Worm (Caenorhabditis elegans): Measurements from ENCODE around the gene sdz-13.

The sdz-13 gene

ce11 chrIV:10867370-10868146, 11.9 kb downstream of the sdz-13 start:
- TF ChIP-seq F52B5.7 (tag; optimal IDR thresholded peaks at IDR 0.05), result no peak
- no peak for TF ChIP-seq D2030.7 (GFP tag; IDR thresholded peaks at IDR 0.05)

ce11 chrIV:10864031-10864430, 15.4 kb downstream of the sdz-13 start, which contains the start of gene nish-1:
Gene nish-1, plus strand, starts transcription at chrIV:10864331.
- TF ChIP-seq sdz-38 (tag; optimal IDR thresholded peaks at IDR 0.05) (no peak), ztf-6 (GFP tag; IDR thresholded peaks at IDR 0.05) (no peak), ztf-22 (GFP tag; optimal IDR thresholded peaks at IDR 0.05) (no peak), tbp1 (GFP tag; optimal IDR thresholded peaks at IDR 0.05) (no peak), K11D2.4 (GFP tag; IDR thresholded peaks at IDR 0.05) (no peak), efl-1 (GFP tag; optimal IDR thresholded peaks at IDR 0.05) (no peak), C17E4.6 (GFP tag; IDR thresholded peaks at IDR 0.05) (no peak), Y53G8AR.9 (GFP tag; conservative IDR thresholded peaks at IDR 0.05) (no peak), hlh-12 (tag; optimal IDR thresholded peaks at IDR 0.05) (no peak), unc-130 (GFP tag; optimal IDR thresholded peaks at IDR 0.05) (no peak), F57C9.4 (tag; optimal IDR thresholded peaks at IDR 0.05) (no peak), pha-4 (tag; optimal IDR thresholded peaks at IDR 0.05) (no peak), let-526 (GFP tag; IDR thresholded peaks at IDR 0.05) (no peak), cebp-1 (GFP tag; IDR thresholded peaks at IDR 0.05) (no peak), cebp-1 (tag; optimal IDR thresholded peaks at IDR 0.05) (no peak), B0035.1 (tag; optimal IDR thresholded peaks at IDR 0.05) (no peak), mcd-1 (GFP tag; IDR thresholded peaks at IDR 0.05) (no peak), egl-18 (GFP tag; IDR thresholded peaks at IDR 0.05) (no peak), snpc-1.1 (tag; optimal IDR thresholded peaks at IDR 0.05; ENCODE audit: insufficient read depth) (no peak)

ce11 chrIV:10861102-10861501, 18.3 kb downstream of the sdz-13 start, which contains the start of gene rbm-22:
Gene rbm-22, plus strand, starts transcription at chrIV:10861402.
- TF ChIP-seq hlh-26 (GFP tag; conservative IDR thresholded peaks at IDR 0.05), result no peak
- no peak for TF ChIP-seq let-526 (GFP tag; IDR thresholded peaks at IDR 0.05)
- no peak for TF ChIP-seq snpc-4 (GFP tag; optimal IDR thresholded peaks at IDR 0.05)
- no peak for TF ChIP-seq snpc-4 (tag; optimal IDR thresholded peaks at IDR 0.05)
- no peak for TF ChIP-seq Y53G8AR.9 (GFP tag; conservative IDR thresholded peaks at IDR 0.05)
- TF ChIP-seq nfyb-1 (GFP tag; IDR thresholded peaks at IDR 0.05), result no peak
- TF ChIP-seq die-1 (tag; optimal IDR thresholded peaks at IDR 0.05), result no peak
- TF ChIP-seq ceh-58 (GFP tag; IDR thresholded peaks at IDR 0.05), result no peak
- TF ChIP-seq nhr-80 (tag; optimal IDR thresholded peaks at IDR 0.05), result no peak

ce11 chrIV:10858300-10859016, 21.0 kb downstream of the sdz-13 start, which contains the start of the genes T11G6.2 and hars-1:
Gene T11G6.2, minus strand, starts transcription at chrIV:10858496.
Gene hars-1, plus strand, starts transcription at chrIV:10858957.
- TF ChIP-seq ceh-91 (GFP tag; IDR thresholded peaks at IDR 0.05) (peak; percentile 53; the same call in 1 of the 2 replicates), nfya-1 (tag; optimal IDR thresholded peaks at IDR 0.05; ENCODE audit: borderline replicate concordance, insufficient read depth) (no peak), Y67H2A.10 (GFP tag; conservative IDR thresholded peaks at IDR 0.05) (no peak), mel-28 (tag; optimal IDR thresholded peaks at IDR 0.05; ENCODE audit: borderline replicate concordance) (no peak), nhr-90 (tag; optimal IDR thresholded peaks at IDR 0.05) (no peak), pbrm-1 (GFP tag; IDR thresholded peaks at IDR 0.05) (0 out of 2 replicates have a peak, but pooled peaks have one; percentile 18), hlh-12 (tag; optimal IDR thresholded peaks at IDR 0.05) (no peak), F33H1.4 (GFP tag; IDR thresholded peaks at IDR 0.05) (peak; percentile 89), C06A6.2 (GFP tag; conservative IDR thresholded peaks at IDR 0.05) (no peak), ztf-26 (tag; optimal IDR thresholded peaks at IDR 0.05) (no peak), madf-3 (GFP tag; IDR thresholded peaks at IDR 0.05) (no peak), attf-5 (GFP tag; optimal IDR thresholded peaks at IDR 0.05) (peak; percentile 69), lsl-1 (GFP tag; optimal IDR thresholded peaks at IDR 0.05) (peak; percentile 87), ccch-3 (GFP tag; optimal IDR thresholded peaks at IDR 0.05) (no peak), efl-1 (GFP tag; optimal IDR thresholded peaks at IDR 0.05) (peak; percentile 49), mes-4 (tag; optimal IDR thresholded peaks at IDR 0.05) (no peak), nfya-2 (GFP tag; IDR thresholded peaks at IDR 0.05) (no peak)

Data from whole organism, young adult.